Worm (Caenorhabditis elegans) whole organism, midembryonic: ENCODE results near the gene C10E2.1.

Experiments used
- cog-1 ChIP-seq: sonication (generic microtip); optimal IDR thresholded peaks from 2 replicates; lab custom pipeline; 2016; ENCODE audit warnings: missing genetic modification characterization, missing compliant biosample characterization
- flt-1 ChIP-seq: fragments of 200-800 bp; sonication (Bioruptor generic); IDR thresholded peaks from 2 replicates; pipeline ENCODE4 v1.3.6; 2022; ENCODE audit warnings: missing genetic modification characterization, missing compliant biosample characterization
- klf-2 ChIP-seq: fragments of 200-800 bp; sonication (Bioruptor generic); conservative IDR thresholded peaks from 2 replicates; pipeline ENCODE4 v1.3.6; 2022; ENCODE audit warnings: missing genetic modification reagents, missing genetic modification characterization, missing compliant biosample characterization
- med-1 ChIP-seq: sonication (generic microtip); optimal IDR thresholded peaks from 2 replicates; lab custom pipeline; 2017; ENCODE audit warnings: missing genetic modification characterization, mild to moderate bottlenecking, missing compliant biosample characterization, antibody characterized with exemption, missing genetic modification reagents; ENCODE audit not compliant: insufficient read depth
- ref-1 ChIP-seq: fragments of 200-800 bp; sonication (Bioruptor generic); conservative IDR thresholded peaks from 2 replicates; pipeline ENCODE4 v1.3.6; 2022; ENCODE audit warnings: missing genetic modification reagents, missing genetic modification characterization, missing compliant biosample characterization
- ztf-23 ChIP-seq: fragments of 200-800 bp; sonication (Bioruptor generic); IDR thresholded peaks from 2 replicates; pipeline ENCODE4 v1.3.6; 2022; ENCODE audit warnings: missing genetic modification reagents, missing genetic modification characterization, missing compliant biosample characterization
- ztf-29 ChIP-seq: fragments of 200-800 bp; sonication (Bioruptor generic); IDR thresholded peaks from 2 replicates; pipeline ENCODE4 v1.3.6; 2022; ENCODE audit warnings: missing genetic modification reagents, missing genetic modification characterization, missing compliant biosample characterization

DNA sequence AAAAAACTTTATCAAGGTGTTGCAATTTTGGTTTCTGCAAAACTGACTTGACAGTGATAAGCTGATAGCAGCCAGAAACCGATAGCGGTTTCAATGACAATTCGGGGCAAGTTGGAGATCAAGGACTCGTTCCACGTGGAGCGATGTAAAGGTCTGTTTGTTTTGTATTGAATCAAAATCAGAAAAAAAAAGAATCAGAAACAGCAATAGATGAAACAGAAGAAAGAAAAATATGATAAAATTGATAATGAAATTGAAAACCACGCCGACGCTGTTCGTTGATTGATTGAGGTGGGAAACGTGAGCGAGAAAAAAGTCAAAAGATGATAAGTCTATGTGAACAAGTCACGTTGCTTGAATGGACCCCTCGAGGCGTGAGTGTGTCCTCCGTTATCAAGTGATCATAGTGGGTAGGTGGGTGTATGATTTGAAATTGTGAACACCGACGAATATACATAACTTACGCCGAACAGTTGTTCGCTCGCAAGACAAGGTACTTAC lies 12.8 kb downstream of the C10E2.1 start:
- TF ChIP-seq klf-2 (GFP tag; lab: Robert Waterston, UW): no peak
- no peak for TF ChIP-seq ref-1 (GFP tag; lab: Robert Waterston, UW)
- no peak for TF ChIP-seq ztf-29 (GFP tag; lab: Robert Waterston, UW)
- no peak for TF ChIP-seq ztf-23 (GFP tag; lab: Robert Waterston, UW)
- TF ChIP-seq cog-1 (tag; lab: Kevin White, UChicago): no peak
- TF ChIP-seq flt-1 (GFP tag; lab: Robert Waterston, UW): no peak
- TF ChIP-seq med-1 (GFP tag; lab: Kevin White, UChicago): no peak
